Fruit fly (Drosophila melanogaster) whole organism, embryonic: ENCODE measurements around the gene Nle.

Source experiments
- Awh ChIP-seq: fragments of 200-800 bp; sonication (Bioruptor generic); IDR thresholded peaks from 2 replicates; pipeline ENCODE4, ENCODE4 v1.3.6; 2022; ENCODE audit warnings: missing biosample characterization, missing genetic modification characterization
- B-H2 ChIP-seq: fragments of 200-800 bp; sonication (Bioruptor generic); optimal IDR thresholded peaks from 2 replicates; lab custom pipeline; 2018; ENCODE audit warnings: missing biosample characterization, mild to moderate bottlenecking, missing genetic modification characterization
- BtbVII ChIP-seq: fragments of 200-800 bp; sonication (Bioruptor generic); optimal IDR thresholded peaks from 3 replicates; lab custom pipeline; 2017; ENCODE audit warnings: missing biosample characterization, mild to moderate bottlenecking, missing genetic modification characterization
- CG11247 ChIP-seq: fragments of 200-800 bp; sonication (Bioruptor generic); IDR thresholded peaks from 2 replicates; pipeline ENCODE4 v1.3.6; 2022; ENCODE audit warnings: missing biosample characterization, missing genetic modification characterization
- CG11695 ChIP-seq: fragments of 200-800 bp; sonication (Bioruptor generic); IDR thresholded peaks from 3 replicates; pipeline ENCODE4 v1.3.6; 2022; ENCODE audit warnings: missing biosample characterization, missing genetic modification characterization
- CG12071 ChIP-seq: fragments of 200-800 bp; sonication (Bioruptor generic); optimal IDR thresholded peaks from 3 replicates; lab custom pipeline; 2018; ENCODE audit warnings: missing biosample characterization, mild to moderate bottlenecking, missing genetic modification characterization
- CG12769 ChIP-seq: fragments of 200-800 bp; sonication (Bioruptor generic); optimal IDR thresholded peaks from 2 replicates; lab custom pipeline; 2019; ENCODE audit warnings: missing biosample characterization, mild to moderate bottlenecking, missing genetic modification characterization, moderate library complexity
- CG13287 ChIP-seq: fragments of 200-800 bp; sonication (Bioruptor generic); IDR thresholded peaks from 2 replicates; pipeline ENCODE4 v1.3.6; 2022; ENCODE audit warnings: missing biosample characterization, missing genetic modification characterization; ENCODE audit not compliant: partially characterized antibody
- CG18262 ChIP-seq: fragments of 200-800 bp; optimal IDR thresholded peaks from 3 replicates; lab custom pipeline; 2019; ENCODE audit warnings: missing biosample characterization, mild to moderate bottlenecking, missing genetic modification characterization, moderate library complexity
- CG2889 ChIP-seq: fragments of 200-800 bp; sonication (Bioruptor generic); IDR thresholded peaks from 3 replicates; pipeline ENCODE4 v1.3.6; 2022; ENCODE audit warnings: missing biosample characterization, missing genetic modification characterization
- CG34376 ChIP-seq: fragments of 200-800 bp; sonication (Bioruptor generic); optimal IDR thresholded peaks from 2 replicates; lab custom pipeline; 2018; ENCODE audit warnings: missing biosample characterization, mild to moderate bottlenecking, missing genetic modification characterization
- CG4328 ChIP-seq: fragments of 200-800 bp; sonication (Bioruptor generic); optimal IDR thresholded peaks from 3 replicates; lab custom pipeline; 2017; ENCODE audit warnings: missing biosample characterization, missing genetic modification reagents, missing genetic modification characterization
- CG4404 ChIP-seq: fragments of 200-800 bp; sonication (Bioruptor generic); IDR thresholded peaks from 2 replicates; pipeline ENCODE4 v1.3.6; 2022; ENCODE audit warnings: missing biosample characterization, missing genetic modification characterization
- CG6175 ChIP-seq: fragments of 200-800 bp; sonication (Bioruptor generic); IDR thresholded peaks from 3 replicates; pipeline ENCODE4 v1.3.6; 2022; ENCODE audit warnings: missing biosample characterization, missing genetic modification characterization
- CG6683 ChIP-seq: fragments of 200-800 bp; sonication (Bioruptor generic); optimal IDR thresholded peaks from 2 replicates; lab custom pipeline; 2017; ENCODE audit warnings: missing biosample characterization, mild to moderate bottlenecking, missing genetic modification characterization, missing genetic modification reagents
- CG6689 ChIP-seq: fragments of 200-800 bp; sonication (Bioruptor generic); IDR thresholded peaks from 2 replicates; pipeline ENCODE4 v1.3.6; 2022; ENCODE audit warnings: missing biosample characterization, missing genetic modification characterization
- CG6765 ChIP-seq: fragments of 200-800 bp; sonication (Bioruptor generic); optimal IDR thresholded peaks from 3 replicates; lab custom pipeline; 2017; ENCODE audit warnings: missing biosample characterization, mild to moderate bottlenecking, missing genetic modification characterization
- CG6791 ChIP-seq: fragments of 200-800 bp; sonication (Bioruptor generic); IDR thresholded peaks from 3 replicates; pipeline ENCODE4 v1.3.6; 2022; ENCODE audit warnings: missing biosample characterization, missing genetic modification characterization; ENCODE audit not compliant: partially characterized antibody
- CG6813 ChIP-seq: fragments of 200-800 bp; sonication (Bioruptor generic); optimal IDR thresholded peaks from 2 replicates; lab custom pipeline; 2017; ENCODE audit warnings: missing biosample characterization, missing genetic modification characterization, mild to moderate bottlenecking, moderate library complexity, missing genetic modification reagents
- CG7357 ChIP-seq: fragments of 200-800 bp; sonication (Bioruptor generic); IDR thresholded peaks from 3 replicates; pipeline ENCODE4 v1.3.6; 2022; ENCODE audit warnings: missing biosample characterization, missing genetic modification characterization
- CG9215 ChIP-seq: fragments of 200-800 bp; sonication (Bioruptor generic); IDR thresholded peaks from 2 replicates; pipeline ENCODE4 v1.3.6; 2022; ENCODE audit warnings: missing biosample characterization, missing genetic modification characterization
- Dbx ChIP-seq: fragments of 200-800 bp; sonication (Bioruptor generic); IDR thresholded peaks from 3 replicates; pipeline ENCODE4 v1.3.6; 2022; ENCODE audit warnings: missing biosample characterization, missing genetic modification characterization
- Eip74EF ChIP-seq, 2 experiments: fragments of 200-800 bp in 1 of 2; fragments of >200 bp in 1 of 2; sonication (Bioruptor generic) in 1 of 2; optimal IDR thresholded peaks; 2 replicates each; lab custom pipeline; 2017 to 2019; ENCODE audit warnings: missing biosample characterization in 2 of 2, missing genetic modification characterization in 2 of 2, mild to moderate bottlenecking in 1 of 2, moderate library complexity in 1 of 2
- Hey ChIP-seq: fragments of 200-800 bp; sonication (Bioruptor generic); optimal IDR thresholded peaks from 3 replicates; lab custom pipeline; 2018; ENCODE audit warnings: missing biosample characterization, mild to moderate bottlenecking, missing genetic modification characterization
- Jarid2 ChIP-seq: fragments of 200-800 bp; sonication (Bioruptor generic); optimal IDR thresholded peaks from 3 replicates; lab custom pipeline; 2017; ENCODE audit warnings: mild to moderate bottlenecking, missing biosample characterization, missing genetic modification reagents, missing genetic modification characterization
- Med ChIP-seq: fragments of 200-800 bp; sonication (Bioruptor generic); peaks from one replicate; lab custom pipeline; 2016; ENCODE audit warnings: missing biosample characterization, missing genetic modification characterization, mild to moderate bottlenecking, inconsistent platforms, moderate library complexity
- Nf-YC ChIP-seq: fragments of 200-800 bp; optimal IDR thresholded peaks from 3 replicates; lab custom pipeline; 2019; ENCODE audit warnings: missing biosample characterization, mild to moderate bottlenecking, missing genetic modification characterization, moderate library complexity
- Opbp ChIP-seq: fragments of 200-800 bp; sonication (Bioruptor generic); IDR thresholded peaks from 3 replicates; pipeline ENCODE4 v1.3.6; 2022; ENCODE audit warnings: missing biosample characterization, missing genetic modification characterization; ENCODE audit not compliant: partially characterized antibody
- Scr ChIP-seq: fragments of 200-800 bp; sonication (Bioruptor generic); IDR thresholded peaks from 2 replicates; pipeline ENCODE4 v1.3.6; 2022; ENCODE audit warnings: missing biosample characterization, missing genetic modification characterization; ENCODE audit not compliant: partially characterized antibody
- Side ChIP-seq: fragments of 200-800 bp; sonication (Bioruptor generic); optimal IDR thresholded peaks from 2 replicates; lab custom pipeline; 2016; ENCODE audit warnings: missing biosample characterization, missing genetic modification characterization
- Stat92E ChIP-seq, 3 experiments: fragments of >200 bp in 2 of 3; fragments of 200-800 bp in 1 of 3; sonication (Bioruptor generic) in 1 of 3; optimal IDR thresholded peaks; 2 replicates each; lab custom pipeline; 2017 to 2019; ENCODE audit warnings: missing biosample characterization in 3 of 3, missing genetic modification characterization in 3 of 3, mild to moderate bottlenecking in 1 of 3, moderate library complexity in 1 of 3
- Usf ChIP-seq: fragments of 200-800 bp; sonication (Bioruptor generic); optimal IDR thresholded peaks from 2 replicates; lab custom pipeline; 2017; ENCODE audit warnings: missing genotype, missing biosample characterization, missing genetic modification characterization
- chn ChIP-seq: fragments of 200-800 bp; sonication (Bioruptor generic); optimal IDR thresholded peaks from 2 replicates; lab custom pipeline; 2016; ENCODE audit warnings: missing biosample characterization, missing genetic modification characterization
- dpn ChIP-seq, 2 experiments: fragments of 200-800 bp; sonication (Bioruptor generic); optimal IDR thresholded peaks; 3 replicates each; lab custom pipeline; 2016; ENCODE audit warnings: missing biosample characterization in 2 of 2, missing genetic modification characterization in 2 of 2
- eyg ChIP-seq: fragments of 200-800 bp; sonication (Bioruptor generic); optimal IDR thresholded peaks from 3 replicates; lab custom pipeline; 2016; ENCODE audit warnings: missing biosample characterization, missing genetic modification characterization
- fd64A ChIP-seq: fragments of 200-800 bp; sonication (Bioruptor generic); optimal IDR thresholded peaks from 3 replicates; lab custom pipeline; 2018; ENCODE audit warnings: missing biosample characterization, mild to moderate bottlenecking, missing genetic modification characterization
- hbn ChIP-seq: fragments of 200-800 bp; sonication (Bioruptor generic); IDR thresholded peaks from 2 replicates; pipeline ENCODE4 v1.3.6; 2022; ENCODE audit warnings: missing biosample characterization, missing genetic modification characterization; ENCODE audit not compliant: partially characterized antibody
- inv ChIP-seq: fragments of 200-800 bp; sonication (Bioruptor generic); IDR thresholded peaks from 2 replicates; pipeline ENCODE4 v1.3.6; 2022; ENCODE audit warnings: missing biosample characterization, missing genetic modification characterization; ENCODE audit not compliant: partially characterized antibody
- kay ChIP-seq: fragments of 200-800 bp; sonication (Bioruptor generic); optimal IDR thresholded peaks from 2 replicates; lab custom pipeline; 2016; ENCODE audit warnings: missing biosample characterization, missing genetic modification characterization
- nerfin-1 ChIP-seq: fragments of 200-800 bp; sonication (Bioruptor generic); optimal IDR thresholded peaks from 3 replicates; lab custom pipeline; 2019; ENCODE audit warnings: missing biosample characterization, mild to moderate bottlenecking, missing genetic modification characterization, moderate library complexity
- sisA ChIP-seq: fragments of 200-800 bp; sonication (Bioruptor generic); IDR thresholded peaks from 2 replicates; pipeline ENCODE4 v1.3.6; 2022; ENCODE audit warnings: missing biosample characterization, missing genetic modification characterization
- sna ChIP-seq: fragments of 200-800 bp; sonication (Bioruptor generic); IDR thresholded peaks from 2 replicates; pipeline ENCODE4 v1.3.6; 2022; ENCODE audit warnings: missing biosample characterization, missing genetic modification characterization; ENCODE audit not compliant: partially characterized antibody
- sqz ChIP-seq: fragments of 200-800 bp; sonication (Bioruptor generic); optimal IDR thresholded peaks from 3 replicates; lab custom pipeline; 2018; ENCODE audit warnings: missing biosample characterization, mild to moderate bottlenecking, missing genetic modification characterization
- sug ChIP-seq: fragments of 200-800 bp; optimal IDR thresholded peaks from 2 replicates; lab custom pipeline; 2019; ENCODE audit warnings: missing biosample characterization, mild to moderate bottlenecking, missing genetic modification characterization, moderate library complexity
- wdn ChIP-seq: fragments of 200-800 bp; sonication (Bioruptor generic); IDR thresholded peaks from 2 replicates; pipeline ENCODE4 v1.3.6; 2022; ENCODE audit warnings: missing biosample characterization, missing genetic modification characterization
- zen2 ChIP-seq: fragments of 200-800 bp; sonication (Bioruptor generic); IDR thresholded peaks from 3 replicates; pipeline ENCODE4 v1.3.6; 2022; ENCODE audit warnings: missing biosample characterization, missing genetic modification characterization; ENCODE audit not compliant: partially characterized antibody
- zf30C ChIP-seq: fragments of 200-800 bp; sonication (Bioruptor generic); optimal IDR thresholded peaks from 3 replicates; lab custom pipeline; 2018; ENCODE audit warnings: missing biosample characterization, mild to moderate bottlenecking, missing genetic modification characterization
- zfh1 ChIP-seq: fragments of 200-800 bp; sonication (Bioruptor generic); IDR thresholded peaks from 3 replicates; pipeline ENCODE4 v1.3.6; 2022; ENCODE audit warnings: missing biosample characterization, missing genetic modification characterization

Gene Nle

DNA sequence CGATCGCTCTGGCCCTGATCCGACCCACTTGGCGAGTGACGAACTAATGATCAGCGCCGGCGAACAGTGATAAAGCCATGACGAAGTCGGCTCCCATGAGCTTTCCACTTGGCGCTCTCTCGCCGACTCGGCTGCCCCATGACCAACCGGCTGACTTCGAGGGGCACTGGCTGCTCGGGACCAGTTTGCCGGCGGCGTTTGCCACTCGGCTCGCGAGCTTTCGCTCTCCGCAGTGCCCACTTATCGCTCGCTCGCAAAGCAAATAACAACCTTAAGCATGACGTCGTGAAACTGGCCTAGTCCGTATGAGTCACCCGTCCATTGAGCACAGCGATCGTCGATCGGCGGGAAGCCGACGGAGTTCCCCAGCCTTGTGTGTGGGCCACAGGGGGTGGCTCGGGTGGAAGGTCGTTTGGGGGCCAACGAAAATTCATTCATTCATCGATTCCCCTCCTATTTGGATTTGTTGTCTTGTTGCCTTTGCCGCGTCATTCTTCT is 15.4 kb downstream of the Nle start, which contains the start of gene Ets21C (continued):
- no peak for TF ChIP-seq CG4328 (GFP tag; lab: Kevin White, UChicago)
- TF ChIP-seq inv (GFP tag; lab: Robert Waterston, UW): no peak
- TF ChIP-seq sqz (GFP tag; lab: Kevin White, UChicago): no peak
- peak; percentile 12 for TF ChIP-seq CG6813 (GFP tag; lab: Kevin White, UChicago)
- TF ChIP-seq CG13287 (GFP tag; lab: Robert Waterston, UW): peak; percentile 65
- TF ChIP-seq wdn (GFP tag; lab: Robert Waterston, UW): 0 out of 2 replicates have a peak, but pooled peaks have one; percentile 11
- TF ChIP-seq sisA (GFP tag; lab: Robert Waterston, UW): no peak
- TF ChIP-seq chn (GFP tag; lab: Kevin White, UChicago): peak; percentile 34
- TF ChIP-seq CG6683 (GFP tag; lab: Kevin White, UChicago): no peak
- 0 out of 3 replicates have a peak, but pooled peaks have one; percentile 73 for TF ChIP-seq CG6175 (GFP tag; lab: Robert Waterston, UW)
- TF ChIP-seq kay (GFP tag; lab: Kevin White, UChicago): peak; percentile 98
- peak; percentile 53 for TF ChIP-seq CG12071 (GFP tag; lab: Kevin White, UChicago)
- TF ChIP-seq Dbx: peak; percentile 38; the same call in 1 of the 3 replicates
- no peak for TF ChIP-seq CG4404 (GFP tag; lab: Robert Waterston, UW)
- TF ChIP-seq BtbVII (GFP tag; lab: Kevin White, UChicago): peak; percentile 90
- no peak for TF ChIP-seq B-H2
- TF ChIP-seq Med: peak; percentile 90
- no peak for TF ChIP-seq CG7357 (GFP tag; lab: Robert Waterston, UW)
- peak; percentile 43; the same call in 1 of the 3 replicates for TF ChIP-seq zen2 (GFP tag; lab: Robert Waterston, UW)
- TF ChIP-seq CG34376 (GFP tag; lab: Kevin White, UChicago): peak; percentile 69
- 0 out of 3 replicates have a peak, but pooled peaks have one; percentile 22 for TF ChIP-seq CG11695 (GFP tag; lab: Robert Waterston, UW)
- TF ChIP-seq CG2889 (GFP tag; lab: Robert Waterston, UW): no peak
- no peak for TF ChIP-seq fd64A (GFP tag; lab: Kevin White, UChicago)
- TF ChIP-seq Awh (GFP tag; lab: Robert Waterston, UW): 0 out of 2 replicates have a peak, but pooled peaks have one; percentile 9
- TF ChIP-seq CG12769 (tag; lab: Kevin White, UChicago): peak; percentile 93
- TF ChIP-seq zfh1 (GFP tag; lab: Robert Waterston, UW): 0 out of 3 replicates have a peak, but pooled peaks have one; percentile 14
- TF ChIP-seq sug: peak; percentile 99
- peak in 1 of 2 experiments; percentile 40 for TF ChIP-seq Eip74EF (GFP tag; optimal IDR thresholded peaks at IDR 0.05; lab: Kevin White, UChicago)
- no peak for TF ChIP-seq CG9215 (GFP tag; lab: Robert Waterston, UW)
- peak in 1 of 3 experiments; percentile 38 for TF ChIP-seq Stat92E (GFP tag; optimal IDR thresholded peaks at IDR 0.05; lab: Kevin White, UChicago)
- no peak for TF ChIP-seq Side
- TF ChIP-seq Jarid2 (GFP tag; lab: Kevin White, UChicago): peak; percentile 25
- TF ChIP-seq CG6765 (GFP tag; lab: Kevin White, UChicago): peak; percentile 58
- TF ChIP-seq dpn (GFP tag; optimal IDR thresholded peaks at IDR 0.05; lab: Kevin White, UChicago): no peak

dm6 chr2L:549637-550036 is 18.3 kb downstream of the Nle start:
- peak; percentile 74 for TF ChIP-seq CG6791 (GFP tag; lab: Robert Waterston, UW)
- TF ChIP-seq Usf (GFP tag; lab: Kevin White, UChicago): no peak
- TF ChIP-seq CG18262 (tag; lab: Kevin White, UChicago): no peak
- TF ChIP-seq CG6689: no peak
- 0 out of 2 replicates have a peak, but pooled peaks have one; percentile 41 for TF ChIP-seq sna (GFP tag; lab: Robert Waterston, UW)
- TF ChIP-seq nerfin-1: peak; percentile 27
- TF ChIP-seq Scr (GFP tag; lab: Robert Waterston, UW): 0 out of 2 replicates have a peak, but pooled peaks have one; percentile 31
- TF ChIP-seq Opbp (GFP tag; lab: Robert Waterston, UW): peak; percentile 55; the same call in 1 of the 3 replicates
- TF ChIP-seq hbn (GFP tag; lab: Robert Waterston, UW): no peak
- no peak for TF ChIP-seq eyg (GFP tag; lab: Kevin White, UChicago)
- TF ChIP-seq Hey (tag; lab: Kevin White, UChicago): peak; percentile 90
- 0 out of 2 replicates have a peak, but pooled peaks have one; percentile 8 for TF ChIP-seq CG11247 (GFP tag; lab: Robert Waterston, UW)
- TF ChIP-seq zf30C: no peak
- peak; percentile 39 for TF ChIP-seq Nf-YC
- TF ChIP-seq chn (GFP tag; lab: Kevin White, UChicago): no peak
- TF ChIP-seq CG6813 (GFP tag; lab: Kevin White, UChicago): no peak
